Worm (Caenorhabditis elegans) whole organism, young adult: ENCODE results near the gene C35A5.6.
A peak's percentile ranks its signal among the peaks of the same experiment; 100 is the strongest.

Experiments used
- B0035.1 ChIP-seq: sonication (generic microtip); optimal IDR thresholded peaks from 2 replicates; lab custom pipeline; 2016; ENCODE audit warnings: missing genetic modification characterization, mild to moderate bottlenecking, missing compliant biosample characterization, missing genotype, missing genetic modification reagents
- C17E4.6 ChIP-seq: fragments of 200-800 bp; sonication (Bioruptor generic); IDR thresholded peaks from 2 replicates; pipeline ENCODE4 v1.3.6; 2022; ENCODE audit warnings: missing genetic modification reagents, missing genetic modification characterization, missing compliant biosample characterization
- D2030.7 ChIP-seq: fragments of 200-800 bp; sonication (Bioruptor generic); IDR thresholded peaks from 2 replicates; pipeline ENCODE4 v1.3.6; 2022; ENCODE audit warnings: missing genetic modification reagents, missing genetic modification characterization, missing compliant biosample characterization
- F33H1.4 ChIP-seq: fragments of 200-800 bp; sonication (Bioruptor generic); IDR thresholded peaks from 2 replicates; pipeline ENCODE4 v1.3.6; 2022; ENCODE audit warnings: missing genetic modification reagents, missing genetic modification characterization, missing compliant biosample characterization
- F57C9.4 ChIP-seq: sonication (generic microtip); optimal IDR thresholded peaks from 2 replicates; lab custom pipeline; 2017; ENCODE audit warnings: mild to moderate bottlenecking, missing genetic modification characterization, missing compliant biosample characterization
- K11D2.4 ChIP-seq: fragments of 200-800 bp; sonication (Bioruptor generic); IDR thresholded peaks from 2 replicates; pipeline ENCODE4 v1.3.6; 2022; ENCODE audit warnings: missing genetic modification reagents, missing genetic modification characterization, missing compliant biosample characterization
- K12H6.12 ChIP-seq: fragments of 200-800 bp; sonication (Bioruptor generic); optimal IDR thresholded peaks from 2 replicates; lab custom pipeline; 2018; ENCODE audit warnings: mild to moderate bottlenecking, missing genetic modification characterization, missing compliant biosample characterization
- Y53G8AR.9 ChIP-seq: fragments of 200-800 bp; sonication (Bioruptor generic); conservative IDR thresholded peaks from 2 replicates; pipeline ENCODE4 v1.3.6; 2022; ENCODE audit warnings: missing genetic modification reagents, missing genetic modification characterization, missing compliant biosample characterization
- aptf-2 ChIP-seq: fragments of 200-800 bp; sonication (Bioruptor generic); conservative IDR thresholded peaks from 2 replicates; pipeline ENCODE4 v1.3.6; 2022; ENCODE audit warnings: missing genetic modification reagents, missing genetic modification characterization, missing compliant biosample characterization
- atf-7 ChIP-seq: sonication (generic microtip); optimal IDR thresholded peaks from 2 replicates; lab custom pipeline; 2017; ENCODE audit warnings: mild to moderate bottlenecking, missing genetic modification characterization, missing compliant biosample characterization
- attf-3 ChIP-seq: fragments of 200-800 bp; sonication (Bioruptor generic); conservative IDR thresholded peaks from 2 replicates; pipeline ENCODE4 v1.3.6; 2022; ENCODE audit warnings: missing genetic modification reagents, missing genetic modification characterization, missing compliant biosample characterization
- bed-2 ChIP-seq: fragments of 200-800 bp; sonication (Bioruptor generic); IDR thresholded peaks from 2 replicates; pipeline ENCODE4 v1.3.6; 2022; ENCODE audit warnings: missing genetic modification reagents, missing genetic modification characterization, missing compliant biosample characterization
- ccch-3 ChIP-seq: fragments of 200-800 bp; sonication (Bioruptor generic); optimal IDR thresholded peaks from 2 replicates; lab custom pipeline; 2018; ENCODE audit warnings: mild to moderate bottlenecking, missing genetic modification characterization, missing compliant biosample characterization
- ceh-79 ChIP-seq: sonication (generic microtip); optimal IDR thresholded peaks from 2 replicates; lab custom pipeline; 2017; ENCODE audit warnings: mild to moderate bottlenecking, missing genetic modification characterization, missing compliant biosample characterization
- ceh-91 ChIP-seq: fragments of 200-800 bp; sonication (Bioruptor generic); IDR thresholded peaks from 2 replicates; pipeline ENCODE4 v1.3.6; 2022; ENCODE audit warnings: missing genetic modification reagents, missing genetic modification characterization, missing compliant biosample characterization
- gei-17 ChIP-seq: fragments of 200-800 bp; sonication (Bioruptor generic); optimal IDR thresholded peaks from 2 replicates; lab custom pipeline; 2018; ENCODE audit warnings: mild to moderate bottlenecking, missing genetic modification characterization, missing compliant biosample characterization
- him-1 ChIP-seq: sonication (generic microtip); optimal IDR thresholded peaks from 2 replicates; lab custom pipeline; 2016; ENCODE audit warnings: missing genotype, missing genetic modification reagents, missing genetic modification characterization, missing compliant biosample characterization
- hlh-26 ChIP-seq: fragments of 200-800 bp; sonication (Bioruptor generic); conservative IDR thresholded peaks from 2 replicates; pipeline ENCODE4 v1.3.6; 2022; ENCODE audit warnings: missing genetic modification reagents, missing genetic modification characterization, missing compliant biosample characterization
- hmg-1.2 ChIP-seq: fragments of 200-800 bp; sonication (Bioruptor generic); IDR thresholded peaks from 2 replicates; pipeline ENCODE4 v1.3.6; 2022; ENCODE audit warnings: missing genetic modification reagents, missing genetic modification characterization, missing compliant biosample characterization
- hmg-20 ChIP-seq: fragments of 200-800 bp; sonication (Bioruptor generic); IDR thresholded peaks from 2 replicates; pipeline ENCODE4 v1.3.6; 2022; ENCODE audit warnings: missing genetic modification reagents, missing genetic modification characterization, missing compliant biosample characterization
- hrde-1 ChIP-seq: sonication (generic microtip); optimal IDR thresholded peaks from 2 replicates; lab custom pipeline; 2016; ENCODE audit warnings: missing genetic modification characterization, mild to moderate bottlenecking, missing compliant biosample characterization, moderate library complexity, missing genotype, missing genetic modification reagents, borderline replicate concordance
- let-526 ChIP-seq: fragments of 200-800 bp; sonication (Bioruptor generic); IDR thresholded peaks from 2 replicates; pipeline ENCODE4 v1.3.6; 2022; ENCODE audit warnings: missing genetic modification reagents, missing genetic modification characterization, missing compliant biosample characterization
- lin-35 ChIP-seq, 3 experiments: fragments of 150-350 bp in 2 of 3; sonication (generic microtip) in 1 of 3; optimal IDR thresholded peaks; 2 replicates each; lab custom pipeline; 2014 to 2018; ENCODE audit warnings: missing biosample characterization in 3 of 3, missing genetic modification characterization in 3 of 3, missing genetic modification reagents in 3 of 3
- lin-40 ChIP-seq: sonication (generic microtip); optimal IDR thresholded peaks from 2 replicates; lab custom pipeline; 2016; ENCODE audit warnings: missing genetic modification characterization, mild to moderate bottlenecking, missing compliant biosample characterization, missing genotype, missing genetic modification reagents
- lsl-1 ChIP-seq: fragments of 200-800 bp; sonication (Bioruptor generic); optimal IDR thresholded peaks from 2 replicates; lab custom pipeline; 2018; ENCODE audit warnings: mild to moderate bottlenecking, missing genetic modification characterization, moderate library complexity, missing compliant biosample characterization
- madf-8 ChIP-seq: fragments of 200-800 bp; sonication (Bioruptor generic); conservative IDR thresholded peaks from 2 replicates; pipeline ENCODE4 v1.3.6; 2022; ENCODE audit warnings: missing genetic modification reagents, missing genetic modification characterization, missing compliant biosample characterization
- rcor-1 ChIP-seq: fragments of 200-800 bp; sonication (Bioruptor generic); IDR thresholded peaks from 2 replicates; pipeline ENCODE4 v1.3.6; 2022; ENCODE audit warnings: missing genetic modification reagents, missing genetic modification characterization, missing compliant biosample characterization
- rec-8 ChIP-seq, 2 experiments: sonication (generic microtip); optimal IDR thresholded peaks; 2 replicates each; lab custom pipeline; 2016; ENCODE audit warnings: mild to moderate bottlenecking in 2 of 2, missing genetic modification characterization in 2 of 2, missing genetic modification reagents in 2 of 2, missing genotype in 2 of 2, missing biosample characterization in 1 of 2, missing compliant biosample characterization in 1 of 2, moderate library complexity in 1 of 2
- repo-1 ChIP-seq: sonication (generic microtip); optimal IDR thresholded peaks from 2 replicates; lab custom pipeline; 2017; ENCODE audit warnings: mild to moderate bottlenecking, missing genetic modification characterization, missing compliant biosample characterization
- sdz-38 ChIP-seq: sonication (generic microtip); optimal IDR thresholded peaks from 2 replicates; lab custom pipeline; 2016; ENCODE audit warnings: missing genotype, missing genetic modification characterization, missing compliant biosample characterization
- snpc-1.1 ChIP-seq: sonication (generic microtip); optimal IDR thresholded peaks from 2 replicates; lab custom pipeline; 2017; ENCODE audit warnings: missing genetic modification characterization, mild to moderate bottlenecking, missing compliant biosample characterization, antibody characterized with exemption, moderate library complexity, missing genotype, missing genetic modification reagents; ENCODE audit not compliant: insufficient read depth
- snpc-4 ChIP-seq, 5 experiments: fragments of 150-350 bp in 1 of 5; sonication (generic microtip) in 4 of 5; optimal IDR thresholded peaks; 2 replicates each; lab custom pipeline; 2014 to 2018; ENCODE audit warnings: missing genetic modification characterization in 5 of 5, missing biosample characterization in 3 of 5, antibody characterized with exemption in 2 of 5, mild to moderate bottlenecking in 2 of 5, missing compliant biosample characterization in 2 of 5, missing genotype in 2 of 5, moderate library complexity in 2 of 5, missing genetic modification reagents in 1 of 5
- tlf-1 ChIP-seq: fragments of 200-800 bp; sonication (Bioruptor generic); optimal IDR thresholded peaks from 2 replicates; lab custom pipeline; 2018; ENCODE audit warnings: mild to moderate bottlenecking, missing genetic modification characterization, missing compliant biosample characterization
- unc-130 ChIP-seq: sonication (generic microtip); optimal IDR thresholded peaks from 2 replicates; lab custom pipeline; 2016; ENCODE audit warnings: missing genetic modification reagents, missing genetic modification characterization, missing compliant biosample characterization
- unc-62 ChIP-seq: fragments of 150-350 bp; optimal IDR thresholded peaks from 2 replicates; lab custom pipeline; 2014; ENCODE audit warnings: missing biosample characterization, missing genetic modification reagents, missing genetic modification characterization
- zfh-2 ChIP-seq: fragments of 200-800 bp; sonication (Bioruptor generic); conservative IDR thresholded peaks from 2 replicates; pipeline ENCODE4 v1.3.6; 2022; ENCODE audit warnings: missing genetic modification reagents, missing genetic modification characterization, missing compliant biosample characterization
- zim-3 ChIP-seq: sonication (generic microtip); optimal IDR thresholded peaks from 2 replicates; lab custom pipeline; 2017; ENCODE audit warnings: mild to moderate bottlenecking, missing genetic modification characterization, moderate library complexity, missing compliant biosample characterization
- ztf-18 ChIP-seq: sonication (generic microtip); optimal IDR thresholded peaks from 2 replicates; lab custom pipeline; 2016; ENCODE audit warnings: missing genotype, mild to moderate bottlenecking, missing genetic modification characterization, missing compliant biosample characterization
- ztf-22 ChIP-seq: fragments of 200-800 bp; sonication (Bioruptor generic); optimal IDR thresholded peaks from 2 replicates; lab custom pipeline; 2018; ENCODE audit warnings: mild to moderate bottlenecking, missing genetic modification characterization, moderate library complexity, missing compliant biosample characterization

The C35A5.6 gene

ce11 chrV:10525902-10526301 is 17.0 kb downstream of the C35A5.6 start, which contains the start of the genes C35A5.8 and hda-11 (continued):
- TF ChIP-seq ceh-91 (GFP tag; lab: Robert Waterston, UW) (peak; percentile 11; the same call in 1 of the 2 replicates), rcor-1 (GFP tag; lab: Robert Waterston, UW) (peak; percentile 86), F33H1.4 (GFP tag; lab: Robert Waterston, UW) (peak; percentile 37; the same call in 1 of the 2 replicates), F57C9.4 (tag; lab: Kevin White, UChicago) (no peak), let-526 (GFP tag; lab: Robert Waterston, UW) (peak; percentile 40; the same call in 1 of the 2 replicates), repo-1 (tag; lab: Kevin White, UChicago) (no peak), ccch-3 (GFP tag; lab: Kevin White, UChicago) (peak; percentile 43), gei-17 (GFP tag; lab: Kevin White, UChicago) (no peak), atf-7 (tag; lab: Kevin White, UChicago) (peak; percentile 36), unc-130 (GFP tag; lab: Kevin White, UChicago) (peak; percentile 78), lsl-1 (GFP tag; lab: Kevin White, UChicago) (peak; percentile 46), K11D2.4 (GFP tag; lab: Robert Waterston, UW) (peak; percentile 73), hmg-20 (GFP tag; lab: Robert Waterston, UW) (0 out of 2 replicates have a peak, but pooled peaks have one; percentile 7), ztf-22 (GFP tag; lab: Kevin White, UChicago) (no peak), zfh-2 (GFP tag; lab: Robert Waterston, UW) (no peak), him-1 (tag; lab: Kevin White, UChicago) (peak; percentile 39), ztf-18 (peak; percentile 59), Y53G8AR.9 (GFP tag; lab: Robert Waterston, UW) (0 out of 2 replicates have a peak, but pooled peaks have one; percentile 14), snpc-4 (GFP tag; optimal IDR thresholded peaks at IDR 0.05; lab: Kevin White, UChicago) (peak; percentile 43), snpc-4 (tag; optimal IDR thresholded peaks at IDR 0.05; lab: Kevin White, UChicago) (peak in 2 of 4 experiments; percentile 37 to 57), hrde-1 (tag; lab: Kevin White, UChicago) (no peak), ceh-79 (tag; lab: Kevin White, UChicago) (peak; percentile 60), lin-40 (tag; lab: Kevin White, UChicago) (peak; percentile 57), rec-8 (tag; optimal IDR thresholded peaks at IDR 0.05; lab: Kevin White, UChicago) (peak; percentile 52 to 60), D2030.7 (peak; percentile 67), tlf-1 (peak; percentile 10), hlh-26 (GFP tag; lab: Robert Waterston, UW) (no peak), K12H6.12 (tag; lab: Kevin White, UChicago) (peak; percentile 38), lin-35 (GFP tag; optimal IDR thresholded peaks at IDR 0.05; lab: Kevin White, UChicago) (peak in 1 of 3 experiments; percentile 11), bed-2 (peak; percentile 54; the same call in 1 of the 2 replicates), snpc-1.1 (tag; lab: Kevin White, UChicago) (no peak), C17E4.6 (no peak), unc-62 (GFP tag; lab: Kevin White, UChicago) (no peak), B0035.1 (no peak), hmg-1.2 (GFP tag; lab: Robert Waterston, UW) (peak; percentile 67; the same call in 1 of the 2 replicates), aptf-2 (GFP tag; lab: Robert Waterston, UW) (0 out of 2 replicates have a peak, but pooled peaks have one; percentile 11), sdz-38 (tag; lab: Kevin White, UChicago) (peak; percentile 23), madf-8 (0 out of 2 replicates have a peak, but pooled peaks have one; percentile 12), zim-3 (peak; percentile 57), attf-3 (GFP tag; lab: Robert Waterston, UW) (no peak)
